1 worm cellular context compared by ENCODE assay signal in the genomic region with DNA sequence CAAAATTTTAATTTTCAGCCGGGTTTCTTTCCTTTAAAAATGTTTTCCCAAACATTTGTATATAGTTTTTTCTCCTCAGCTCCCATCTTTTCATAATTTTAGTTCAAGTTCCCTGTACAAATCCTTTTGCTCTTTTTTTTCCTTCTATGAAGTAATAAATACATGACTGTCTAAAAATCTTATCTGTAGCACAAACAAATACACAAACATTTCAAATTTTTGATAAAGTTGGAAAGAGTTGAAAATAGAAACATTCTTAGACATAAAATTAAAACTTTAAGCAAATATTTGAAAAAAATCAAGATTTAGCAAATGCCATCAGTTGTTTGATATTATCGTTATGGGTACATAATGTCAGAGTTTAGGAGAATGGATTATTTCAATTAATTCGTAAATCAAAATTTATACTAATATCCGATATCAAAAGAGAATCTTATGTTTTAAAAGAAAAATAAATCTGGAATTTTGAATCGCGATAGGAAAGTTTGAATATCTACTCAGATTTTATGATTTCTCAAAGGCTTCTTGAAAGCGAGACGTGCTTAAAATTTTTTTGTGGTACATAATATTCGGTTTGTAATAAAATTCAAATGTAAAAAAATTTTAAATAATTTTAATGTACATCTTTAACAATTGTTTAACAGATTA.
TF ChIP-seq lines count a peak whose summit lies in the region.

No protein-coding gene starts in this region.

TF ChIP-seq in whole organism, young adult, 124 proteins besides CTCF, POLR2A, EP300 and RAD21 (continued from another document):
- TF ChIP-seq snpc-4 (GFP tag; optimal IDR thresholded peaks at IDR 0.05; lab: Kevin White, UChicago) (no peak), snpc-4 (tag; optimal IDR thresholded peaks at IDR 0.05; lab: Kevin White, UChicago) (no peak), B0261.1 (tag; optimal IDR thresholded peaks at IDR 0.05; lab: Kevin White, UChicago) (no peak), repo-1 (tag; optimal IDR thresholded peaks at IDR 0.05; lab: Kevin White, UChicago) (peak; percentile 50), nfya-1 (tag; optimal IDR thresholded peaks at IDR 0.05; lab: Kevin White, UChicago; ENCODE audit: borderline replicate concordance, insufficient read depth) (no peak), nfyb-1 (GFP tag; IDR thresholded peaks at IDR 0.05; lab: Robert Waterston, UW) (0 out of 2 replicates have a peak, but pooled peaks have one; percentile 36), snpc-1.3 (tag; optimal IDR thresholded peaks at IDR 0.05; lab: Kevin White, UChicago; ENCODE audit: insufficient read depth) (no peak), lsy-27 (tag; optimal IDR thresholded peaks at IDR 0.05; lab: Kevin White, UChicago; ENCODE audit: borderline replicate concordance, insufficient read depth) (no peak), ceh-91 (GFP tag; IDR thresholded peaks at IDR 0.05; lab: Robert Waterston, UW) (no peak), egl-44 (GFP tag; IDR thresholded peaks at IDR 0.05; lab: Robert Waterston, UW) (no peak), Y56A3A.18 (GFP tag; IDR thresholded peaks at IDR 0.05; lab: Robert Waterston, UW) (no peak; the same call in 1 of the 2 replicates), C17E4.6 (GFP tag; IDR thresholded peaks at IDR 0.05; lab: Robert Waterston, UW) (no peak)
TF ChIP-seq in whole organism, young adult: peak in this region for 7.
